Worm (Caenorhabditis elegans) whole organism, mixed stage, embryonic: Measurements from ENCODE around the gene sru-15.

ENCODE experiments used
- blmp-1 ChIP-seq: fragments of 150-350 bp; optimal IDR thresholded peaks from 2 replicates; lab custom pipeline; 2014; ENCODE audit warnings: missing biosample characterization, missing genetic modification characterization
- flh-1 ChIP-seq: fragments of 200-800 bp; sonication (Bioruptor generic); optimal IDR thresholded peaks from 2 replicates; lab custom pipeline; 2018; ENCODE audit warnings: mild to moderate bottlenecking, missing genetic modification characterization, moderate library complexity, missing compliant biosample characterization
- lin-13 ChIP-seq: fragments of 150-350 bp; optimal IDR thresholded peaks from 2 replicates; lab custom pipeline; 2014; ENCODE audit warnings: missing biosample characterization, missing genetic modification characterization
- lin-32 ChIP-seq: fragments of 200-800 bp; sonication (Bioruptor generic); optimal IDR thresholded peaks from 2 replicates; lab custom pipeline; 2018; ENCODE audit warnings: mild to moderate bottlenecking, missing genetic modification characterization, missing compliant biosample characterization
- lsy-2 ChIP-seq: fragments of 150-350 bp; optimal IDR thresholded peaks from 2 replicates; lab custom pipeline; 2014; ENCODE audit warnings: missing biosample characterization, missing genetic modification characterization
- nhr-237 ChIP-seq: fragments of 150-350 bp; optimal IDR thresholded peaks from 2 replicates; lab custom pipeline; 2014; ENCODE audit warnings: missing biosample characterization, missing genetic modification characterization
- nhr-76 ChIP-seq: sonication (generic microtip); optimal IDR thresholded peaks from 2 replicates; lab custom pipeline; 2017; ENCODE audit warnings: missing biosample characterization, missing genetic modification characterization
- pha-4 ChIP-seq: fragments of 150-350 bp; optimal IDR thresholded peaks from 2 replicates; lab custom pipeline; 2018; ENCODE audit warnings: missing biosample characterization, missing genetic modification reagents, missing genetic modification characterization
- snpc-4 ChIP-seq: fragments of 150-350 bp; optimal IDR thresholded peaks from 2 replicates; lab custom pipeline; 2014; ENCODE audit warnings: missing biosample characterization, missing genetic modification characterization
- unc-39 ChIP-seq: fragments of 150-350 bp; optimal IDR thresholded peaks from 2 replicates; lab custom pipeline; 2014; ENCODE audit warnings: missing biosample characterization, missing genetic modification characterization
- unc-62 ChIP-seq: fragments of 150-350 bp; optimal IDR thresholded peaks from 2 replicates; lab custom pipeline; 2014; ENCODE audit warnings: missing biosample characterization, missing genetic modification reagents, missing genetic modification characterization

ce11 chrIV:17367294-17367693 lies 28.7 kb upstream of the sru-15 start, which contains the start of gene zipt-17:
- TF ChIP-seq blmp-1 (tag; lab: Kevin White, UChicago) (no peak), snpc-4 (tag; lab: Kevin White, UChicago) (no peak), flh-1 (GFP tag; lab: Kevin White, UChicago) (no peak), unc-62 (GFP tag; lab: Kevin White, UChicago) (no peak), nhr-76 (tag; lab: Kevin White, UChicago) (no peak), lin-32 (GFP tag; lab: Kevin White, UChicago) (no peak), unc-39 (tag; lab: Kevin White, UChicago) (no peak), nhr-237 (no peak), lsy-2 (no peak), pha-4 (tag; lab: Kevin White, UChicago) (no peak), lin-13 (no peak)
